Worm (Caenorhabditis elegans) whole organism, early embryonic: ENCODE results near the gene ZK355.2.

Experiments used
- B0310.2 ChIP-seq: sonication (generic microtip); optimal IDR thresholded peaks from 2 replicates; lab custom pipeline; 2016; ENCODE audit warnings: mild to moderate bottlenecking, missing genetic modification characterization, missing compliant biosample characterization
- F13C5.2 ChIP-seq: sonication (generic microtip); optimal IDR thresholded peaks from 2 replicates; lab custom pipeline; 2017; ENCODE audit warnings: mild to moderate bottlenecking, missing genetic modification characterization, inconsistent platforms, missing compliant biosample characterization
- aly-1 ChIP-seq: sonication (generic microtip); optimal IDR thresholded peaks from 2 replicates; lab custom pipeline; 2016; ENCODE audit warnings: missing genetic modification characterization, missing compliant biosample characterization
- ama-1 ChIP-seq: fragments of 150-350 bp; optimal IDR thresholded peaks from 2 replicates; lab custom pipeline; 2014
- ceh-13 ChIP-seq: fragments of 200-800 bp; sonication (Bioruptor generic); optimal IDR thresholded peaks from 2 replicates; lab custom pipeline; 2018; ENCODE audit warnings: mild to moderate bottlenecking, missing genetic modification characterization, missing compliant biosample characterization
- ceh-36 ChIP-seq: sonication (generic microtip); optimal IDR thresholded peaks from 2 replicates; lab custom pipeline; 2016; ENCODE audit warnings: missing genetic modification characterization, inconsistent platforms, missing compliant biosample characterization
- ets-7 ChIP-seq: sonication (generic microtip); optimal IDR thresholded peaks from 2 replicates; lab custom pipeline; 2016; ENCODE audit warnings: missing genotype, missing genetic modification characterization, missing compliant biosample characterization
- flt-1 ChIP-seq: fragments of 200-800 bp; sonication (Bioruptor generic); IDR thresholded peaks from 2 replicates; pipeline ENCODE4 v1.3.6; 2022; ENCODE audit warnings: missing genetic modification characterization, missing compliant biosample characterization
- hmbx-1 ChIP-seq: sonication (generic microtip); optimal IDR thresholded peaks from 2 replicates; lab custom pipeline; 2016; ENCODE audit warnings: mild to moderate bottlenecking, missing genetic modification characterization, missing compliant biosample characterization
- hmg-4 ChIP-seq: fragments of 200-800 bp; sonication (Bioruptor generic); optimal IDR thresholded peaks from 2 replicates; lab custom pipeline; 2018; ENCODE audit warnings: mild to moderate bottlenecking, missing genetic modification characterization, missing compliant biosample characterization
- hnd-1 ChIP-seq: sonication (generic microtip); optimal IDR thresholded peaks from 2 replicates; lab custom pipeline; 2016; ENCODE audit warnings: missing genetic modification characterization, missing compliant biosample characterization
- pes-1 ChIP-seq: fragments of 200-800 bp; sonication (Bioruptor generic); IDR thresholded peaks from 2 replicates; pipeline ENCODE4 v1.3.6; 2022; ENCODE audit warnings: missing genetic modification reagents, missing genetic modification characterization, missing compliant biosample characterization
- scrt-1 ChIP-seq: fragments of 200-800 bp; sonication (Bioruptor generic); IDR thresholded peaks from 2 replicates; pipeline ENCODE4 v1.3.6; 2022; ENCODE audit warnings: missing genetic modification characterization, missing compliant biosample characterization
- sea-1 ChIP-seq: fragments of 200-800 bp; sonication (Bioruptor generic); conservative IDR thresholded peaks from 2 replicates; pipeline ENCODE4 v1.3.6; 2022; ENCODE audit warnings: missing genetic modification characterization, missing compliant biosample characterization
- tbx-11 ChIP-seq: fragments of 200-800 bp; sonication (Bioruptor generic); IDR thresholded peaks from 2 replicates; pipeline ENCODE4 v1.3.6; 2022; ENCODE audit warnings: missing genetic modification characterization, missing compliant biosample characterization
- tbx-37 ChIP-seq: fragments of 200-800 bp; sonication (Bioruptor generic); conservative IDR thresholded peaks from 2 replicates; pipeline ENCODE4 v1.3.6; 2022; ENCODE audit warnings: missing genetic modification reagents, missing genetic modification characterization, missing compliant biosample characterization
- tra-4 ChIP-seq: sonication (generic microtip); optimal IDR thresholded peaks from 2 replicates; lab custom pipeline; 2017; ENCODE audit warnings: missing genetic modification characterization, missing compliant biosample characterization

ZK355.2 gene

DNA sequence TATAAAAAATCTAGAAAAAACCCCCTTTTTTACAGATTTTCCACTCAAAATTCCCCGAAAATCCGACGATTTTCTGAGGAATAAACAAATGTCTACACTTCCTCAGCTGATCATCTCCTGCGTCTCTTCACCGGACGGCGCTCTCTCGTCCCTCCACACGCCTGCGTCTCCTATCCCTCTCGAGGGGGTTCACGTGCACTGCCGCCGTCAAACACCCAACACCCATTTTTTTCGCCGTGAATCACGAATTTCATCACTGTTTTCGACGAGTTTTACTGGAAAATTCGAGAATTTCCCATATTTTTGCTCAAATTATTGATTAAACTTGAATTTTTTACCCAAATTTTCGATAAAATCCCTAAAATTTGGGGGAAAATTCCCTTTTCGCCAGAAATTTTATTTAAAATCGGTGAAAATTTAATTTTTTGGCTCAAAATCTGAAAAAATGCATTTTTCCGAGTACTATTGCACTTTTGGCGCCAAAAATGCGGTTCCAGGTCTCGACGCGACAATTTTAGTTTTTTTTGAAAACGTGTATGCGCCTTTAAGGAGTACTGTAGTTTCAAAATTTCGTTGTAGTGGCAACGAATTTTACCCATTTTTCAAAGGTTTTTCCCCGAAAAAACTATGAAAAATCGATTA, 2.8 kb upstream of the ZK355.2 start:
- TF ChIP-seq tra-4 (tag; lab: Kevin White, UChicago) (no peak), tbx-37 (no peak), B0310.2 (tag; lab: Kevin White, UChicago) (no peak), flt-1 (GFP tag; lab: Robert Waterston, UW) (no peak), scrt-1 (GFP tag; lab: Robert Waterston, UW) (no peak), hmg-4 (no peak), ceh-13 (GFP tag; lab: Kevin White, UChicago) (no peak)

DNA sequence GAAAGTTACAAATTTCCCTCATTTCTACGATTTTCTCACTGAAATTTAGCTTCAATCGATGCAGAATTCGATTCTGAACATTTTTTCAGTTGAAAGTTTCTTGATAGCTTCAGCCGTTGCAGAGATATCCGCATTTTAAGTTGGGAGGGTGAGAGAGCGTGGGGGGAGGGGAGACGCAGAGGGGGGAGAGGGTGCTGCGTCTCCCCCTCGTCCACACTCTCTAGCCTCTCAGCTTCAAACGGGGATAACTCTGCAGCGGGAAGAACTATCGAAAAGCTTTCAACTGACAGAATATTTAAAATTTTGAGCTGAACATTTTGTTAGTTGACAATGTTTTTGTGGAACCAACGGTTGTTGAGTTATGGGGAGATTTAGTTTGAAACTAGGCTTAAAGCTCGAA, 1.9 kb upstream of the ZK355.2 start:
- TF ChIP-seq ceh-36 (tag; lab: Kevin White, UChicago) (no peak), aly-1 (tag; lab: Kevin White, UChicago) (no peak), ets-7 (tag; lab: Kevin White, UChicago) (no peak), tbx-37 (no peak), F13C5.2 (tag; lab: Kevin White, UChicago) (no peak), sea-1 (GFP tag; lab: Robert Waterston, UW) (no peak), hmg-4 (no peak), tra-4 (tag; lab: Kevin White, UChicago) (no peak), pes-1 (GFP tag; lab: Robert Waterston, UW) (no peak), ama-1 (lab: Kevin White, UChicago) (no peak), hnd-1 (tag; lab: Kevin White, UChicago) (no peak), flt-1 (GFP tag; lab: Robert Waterston, UW) (no peak), scrt-1 (GFP tag; lab: Robert Waterston, UW) (no peak), B0310.2 (tag; lab: Kevin White, UChicago) (no peak), hmbx-1 (tag; lab: Kevin White, UChicago) (no peak), tbx-11 (GFP tag; lab: Robert Waterston, UW) (no peak), ceh-13 (GFP tag; lab: Kevin White, UChicago) (no peak)

DNA sequence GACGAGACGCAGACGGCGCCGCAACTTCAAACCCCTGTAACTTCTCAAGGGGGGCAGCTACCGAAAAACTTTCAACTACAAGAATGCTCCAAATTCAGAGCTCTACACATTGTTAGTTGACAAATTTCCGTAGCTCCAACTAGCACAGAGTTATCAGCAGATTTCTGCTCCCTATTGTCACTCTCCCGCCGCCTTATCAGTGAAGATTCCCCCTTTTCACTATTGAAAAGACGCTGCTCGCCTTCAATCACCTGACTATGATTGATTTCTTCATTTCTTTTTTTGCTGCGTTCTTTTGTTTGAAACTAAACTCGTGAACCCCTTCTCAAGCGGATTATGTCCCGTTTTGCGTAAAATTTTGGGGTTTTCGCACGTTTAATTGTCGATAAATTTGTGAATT, 1.4 kb upstream of the ZK355.2 start:
- TF ChIP-seq ceh-36 (tag; lab: Kevin White, UChicago) = no peak
- no peak for TF ChIP-seq ets-7 (tag; lab: Kevin White, UChicago)
- TF ChIP-seq tra-4 (tag; lab: Kevin White, UChicago) = no peak
- no peak for TF ChIP-seq tbx-37
- no peak for TF ChIP-seq hnd-1 (tag; lab: Kevin White, UChicago)
- TF ChIP-seq pes-1 (GFP tag; lab: Robert Waterston, UW) = no peak
- TF ChIP-seq flt-1 (GFP tag; lab: Robert Waterston, UW) = no peak
- TF ChIP-seq sea-1 (GFP tag; lab: Robert Waterston, UW) = no peak
- no peak for TF ChIP-seq aly-1 (tag; lab: Kevin White, UChicago)
- TF ChIP-seq tbx-11 (GFP tag; lab: Robert Waterston, UW) = no peak
- TF ChIP-seq ceh-13 (GFP tag; lab: Kevin White, UChicago) = no peak
- TF ChIP-seq scrt-1 (GFP tag; lab: Robert Waterston, UW) = no peak
- no peak for TF ChIP-seq hmbx-1 (tag; lab: Kevin White, UChicago)
- no peak for TF ChIP-seq hmg-4

DNA sequence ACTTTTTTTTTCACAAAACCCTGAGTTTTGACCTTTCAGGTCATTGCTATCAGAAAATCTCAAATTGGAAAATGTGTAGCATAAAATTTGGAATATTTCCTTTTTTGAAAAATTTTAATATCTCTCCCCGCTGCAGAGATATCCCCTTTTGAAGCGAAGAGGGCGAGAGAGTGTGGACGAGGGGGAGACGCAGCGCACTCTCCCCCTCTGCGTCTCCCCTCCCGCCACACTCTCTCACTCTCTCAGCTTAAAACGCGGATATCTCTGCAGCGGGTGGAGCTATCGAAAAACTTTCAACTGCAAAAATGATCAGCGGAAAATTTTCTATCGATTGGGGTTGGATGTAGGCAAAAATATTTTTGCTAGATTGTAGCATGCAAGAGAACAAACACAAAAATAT, 935 bp upstream of the ZK355.2 start:
- TF ChIP-seq scrt-1 (GFP tag; lab: Robert Waterston, UW) (no peak), pes-1 (GFP tag; lab: Robert Waterston, UW) (0 out of 2 replicates have a peak, but pooled peaks have one; percentile 29)

DNA sequence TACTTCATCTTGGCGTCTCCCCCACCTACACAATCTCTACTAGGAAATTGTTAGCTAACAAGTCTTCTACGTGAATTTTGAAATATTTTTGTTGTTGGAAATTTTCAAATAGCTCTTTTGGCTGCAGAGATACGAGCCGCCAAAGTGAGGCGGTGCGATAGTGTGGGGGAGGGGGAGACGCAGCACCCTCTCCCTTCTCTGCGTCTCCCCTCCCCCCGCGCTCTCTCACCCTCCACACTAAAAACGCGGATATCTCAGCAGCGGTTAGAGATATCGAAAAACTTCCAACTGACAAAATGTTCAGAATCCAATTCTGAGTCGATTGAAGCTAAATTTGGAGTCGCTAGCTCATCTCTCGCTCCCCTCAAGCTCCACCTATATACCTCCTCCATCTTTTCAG, 1.3 kb downstream of the ZK355.2 start:
- no peak for TF ChIP-seq tbx-11 (GFP tag; lab: Robert Waterston, UW)
- TF ChIP-seq aly-1 (tag; lab: Kevin White, UChicago) = no peak
- TF ChIP-seq hnd-1 (tag; lab: Kevin White, UChicago) = no peak
- TF ChIP-seq F13C5.2 (tag; lab: Kevin White, UChicago) = no peak
- TF ChIP-seq tra-4 (tag; lab: Kevin White, UChicago) = no peak
- no peak for TF ChIP-seq scrt-1 (GFP tag; lab: Robert Waterston, UW)
- TF ChIP-seq ama-1 (lab: Kevin White, UChicago) = no peak
- no peak for TF ChIP-seq pes-1 (GFP tag; lab: Robert Waterston, UW)
- no peak for TF ChIP-seq ceh-13 (GFP tag; lab: Kevin White, UChicago)

DNA sequence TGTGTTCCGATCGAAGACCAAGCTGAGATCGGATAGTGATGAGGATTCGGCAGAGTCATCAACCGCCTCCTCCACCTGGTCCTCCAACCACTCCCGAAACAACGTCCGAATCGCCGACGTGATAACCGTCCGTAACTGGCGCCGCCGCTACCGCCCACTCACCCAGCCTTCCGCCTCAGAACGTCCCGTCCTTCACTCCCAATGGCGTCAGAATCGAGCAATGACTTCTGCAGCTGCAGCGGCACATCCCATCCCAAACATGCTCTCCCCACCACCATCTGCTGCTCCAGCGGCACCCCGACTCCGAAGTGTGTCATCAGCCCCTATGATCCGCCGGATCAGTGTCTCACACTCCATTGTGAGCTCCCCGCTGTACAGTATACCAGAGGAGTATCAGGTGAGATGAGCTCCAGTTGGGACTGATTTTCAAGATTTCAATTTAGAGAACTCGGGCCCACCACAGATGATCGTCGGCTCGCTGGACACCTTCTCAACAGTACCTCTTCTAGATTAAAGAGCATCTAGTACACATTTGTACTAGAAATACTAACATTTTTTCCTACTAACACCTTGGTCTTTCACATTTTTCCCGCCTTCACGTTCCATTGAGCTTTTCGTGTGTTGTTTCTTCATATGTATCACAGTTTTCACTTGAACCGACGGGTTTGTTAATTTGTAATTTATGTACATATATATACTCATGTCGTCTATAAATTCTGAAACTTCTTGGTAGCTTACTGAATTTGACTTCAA, 2.3 kb downstream of the ZK355.2 start:
- TF ChIP-seq hmbx-1 (tag; lab: Kevin White, UChicago) (no peak), aly-1 (tag; lab: Kevin White, UChicago) (no peak), sea-1 (GFP tag; lab: Robert Waterston, UW) (no peak), tbx-37 (no peak), flt-1 (GFP tag; lab: Robert Waterston, UW) (no peak), ceh-13 (GFP tag; lab: Kevin White, UChicago) (no peak), ceh-36 (tag; lab: Kevin White, UChicago) (no peak), ets-7 (tag; lab: Kevin White, UChicago) (no peak), B0310.2 (tag; lab: Kevin White, UChicago) (no peak), tra-4 (tag; lab: Kevin White, UChicago) (no peak), pes-1 (GFP tag; lab: Robert Waterston, UW) (no peak), scrt-1 (GFP tag; lab: Robert Waterston, UW) (no peak)

DNA sequence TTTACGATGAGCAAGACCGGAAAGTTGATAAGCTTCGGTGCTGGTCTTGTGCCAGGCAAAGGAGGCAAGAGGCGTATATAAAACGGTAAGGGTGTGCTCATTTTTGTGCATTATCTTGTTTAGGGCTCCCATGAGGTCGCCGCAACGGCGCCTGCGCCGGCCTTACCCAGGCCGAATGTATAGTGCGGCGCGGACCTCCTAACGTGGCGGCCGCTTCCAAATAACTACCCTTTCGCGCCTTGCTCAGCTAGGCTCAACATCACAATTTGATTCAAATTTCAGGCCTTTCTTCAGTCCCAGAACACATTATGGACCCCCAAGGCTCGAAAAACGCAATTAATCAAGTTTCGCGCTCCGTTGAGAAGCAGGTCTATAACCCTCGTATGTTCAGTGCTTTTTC, 3.8 kb downstream of the ZK355.2 start, which contains the start of the genes ZK355.3 and ZK355.8:
Gene ZK355.3, minus strand, starts transcription at position 101 of the 400 bp plus-strand sequence.
Gene ZK355.8, plus strand, starts transcription at position 272 of the 400 bp plus-strand sequence.
- 0 out of 2 replicates have a peak, but pooled peaks have one; percentile 36 for TF ChIP-seq sea-1 (GFP tag; lab: Robert Waterston, UW)
- TF ChIP-seq aly-1 (tag; lab: Kevin White, UChicago) = no peak
